Worm (Caenorhabditis elegans) whole organism, L4 larva: ENCODE data around the gene M106.3.

ENCODE experiments used
- F37D6.2 ChIP-seq: sonication (generic microtip); optimal IDR thresholded peaks from 2 replicates; lab custom pipeline; 2016; ENCODE audit warnings: mild to moderate bottlenecking, missing genetic modification characterization, missing compliant biosample characterization
- F49E8.2 ChIP-seq: sonication (generic microtip); optimal IDR thresholded peaks from 2 replicates; lab custom pipeline; 2016; ENCODE audit warnings: missing compliant biosample characterization, mild to moderate bottlenecking, missing genetic modification characterization, borderline replicate concordance
- Y105C5A.15 ChIP-seq: fragments of 200-800 bp; sonication (Bioruptor generic); IDR thresholded peaks from 2 replicates; pipeline ENCODE4 v1.3.6; 2022; ENCODE audit warnings: missing genetic modification characterization, missing compliant biosample characterization
- Y5F2A.4 ChIP-seq: fragments of 200-800 bp; sonication (Bioruptor generic); optimal IDR thresholded peaks from 2 replicates; lab custom pipeline; 2018; ENCODE audit warnings: mild to moderate bottlenecking, missing genetic modification characterization, missing compliant biosample characterization
- ZK337.2 ChIP-seq: fragments of 200-800 bp; sonication (Bioruptor generic); IDR thresholded peaks from 2 replicates; pipeline ENCODE4 v1.3.6; 2022; ENCODE audit warnings: missing genetic modification reagents, missing genetic modification characterization, missing compliant biosample characterization
- aly-2 ChIP-seq: sonication (generic microtip); optimal IDR thresholded peaks from 2 replicates; lab custom pipeline; 2018; ENCODE audit warnings: missing biosample characterization, missing genetic modification characterization
- arid-1 ChIP-seq: fragments of 200-800 bp; sonication (Bioruptor generic); conservative IDR thresholded peaks from 2 replicates; pipeline ENCODE4 v1.3.6; 2022; ENCODE audit warnings: missing genetic modification reagents, missing genetic modification characterization, missing compliant biosample characterization
- ceh-44 ChIP-seq: fragments of 200-800 bp; sonication (Bioruptor generic); IDR thresholded peaks from 2 replicates; pipeline ENCODE4 v1.3.6; 2022; ENCODE audit warnings: missing genetic modification reagents, missing genetic modification characterization, missing compliant biosample characterization
- daf-12 ChIP-seq: fragments of 150-350 bp; optimal IDR thresholded peaks from 2 replicates; lab custom pipeline; 2014; ENCODE audit warnings: missing biosample characterization, missing genetic modification reagents, missing genetic modification characterization
- daf-16 ChIP-seq, 3 experiments: sonication (generic microtip); optimal IDR thresholded peaks; 2 replicates each; lab custom pipeline; 2016 to 2017; ENCODE audit warnings: missing genetic modification characterization in 3 of 3, missing genetic modification reagents in 3 of 3, mild to moderate bottlenecking in 2 of 3, missing compliant biosample characterization in 2 of 3, missing biosample characterization in 1 of 3, moderate library complexity in 1 of 3
- dmd-6 ChIP-seq: fragments of 200-800 bp; sonication (Bioruptor generic); IDR thresholded peaks from 2 replicates; pipeline ENCODE4 v1.3.6; 2022; ENCODE audit warnings: missing genetic modification reagents, missing genetic modification characterization, missing compliant biosample characterization
- dve-1 ChIP-seq: sonication (generic microtip); optimal IDR thresholded peaks from 2 replicates; lab custom pipeline; 2017; ENCODE audit warnings: antibody characterized with exemption, mild to moderate bottlenecking, missing genetic modification characterization, missing compliant biosample characterization; ENCODE audit not compliant: insufficient read depth
- egl-43 ChIP-seq: fragments of 200-800 bp; sonication (Bioruptor generic); IDR thresholded peaks from 2 replicates; pipeline ENCODE4 v1.3.6; 2022; ENCODE audit warnings: missing genetic modification reagents, missing genetic modification characterization, missing compliant biosample characterization
- hlh-11 ChIP-seq: fragments of 200-800 bp; sonication (Bioruptor generic); optimal IDR thresholded peaks from 2 replicates; lab custom pipeline; 2018; ENCODE audit warnings: mild to moderate bottlenecking, missing genetic modification characterization, missing compliant biosample characterization
- hmg-1.1 ChIP-seq: fragments of 200-800 bp; sonication (Bioruptor generic); IDR thresholded peaks from 2 replicates; pipeline ENCODE4 v1.3.6; 2022; ENCODE audit warnings: missing genetic modification reagents, missing genetic modification characterization, missing compliant biosample characterization
- jun-1 ChIP-seq: fragments of 150-350 bp; optimal IDR thresholded peaks from 2 replicates; lab custom pipeline; 2014; ENCODE audit warnings: missing biosample characterization, missing genetic modification reagents, missing genetic modification characterization
- lin-1 ChIP-seq: fragments of 200-800 bp; sonication (Bioruptor generic); IDR thresholded peaks from 2 replicates; pipeline ENCODE4 v1.3.6; 2022; ENCODE audit warnings: missing genetic modification reagents, missing genetic modification characterization, missing compliant biosample characterization
- lin-13 ChIP-seq: fragments of 150-350 bp; optimal IDR thresholded peaks from 2 replicates; lab custom pipeline; 2014; ENCODE audit warnings: missing biosample characterization, missing genetic modification reagents, missing genetic modification characterization
- lin-15B ChIP-seq: fragments of 150-350 bp; sonication (generic microtip); optimal IDR thresholded peaks from 3 replicates; lab custom pipeline; 2014; ENCODE audit warnings: missing biosample characterization, missing genetic modification characterization
- lin-29 ChIP-seq: fragments of 200-800 bp; sonication (Bioruptor generic); IDR thresholded peaks from 2 replicates; pipeline ENCODE4 v1.3.6; 2022; ENCODE audit warnings: missing genetic modification reagents, missing genetic modification characterization, missing compliant biosample characterization
- lsy-2 ChIP-seq, 2 experiments: fragments of 150-350 bp in 1 of 2; sonication (generic microtip) in 1 of 2; optimal IDR thresholded peaks; 2 replicates each; lab custom pipeline; 2014 to 2017; ENCODE audit warnings: missing biosample characterization in 2 of 2, missing genetic modification characterization in 2 of 2
- madf-9 ChIP-seq: fragments of 200-800 bp; sonication (Bioruptor generic); conservative IDR thresholded peaks from 2 replicates; pipeline ENCODE4 v1.3.6; 2022; ENCODE audit warnings: missing genetic modification reagents, missing genetic modification characterization, missing compliant biosample characterization
- mdl-1 ChIP-seq, 2 experiments: fragments of 150-350 bp in 1 of 2; sonication (generic microtip) in 1 of 2; optimal IDR thresholded peaks; 2 replicates each; lab custom pipeline; 2014 to 2017; ENCODE audit warnings: missing biosample characterization in 2 of 2, missing genetic modification characterization in 2 of 2
- mes-2 ChIP-seq: sonication (generic microtip); optimal IDR thresholded peaks from 2 replicates; lab custom pipeline; 2016; ENCODE audit warnings: missing genotype, mild to moderate bottlenecking, missing genetic modification characterization, missing compliant biosample characterization; ENCODE audit not compliant: poor library complexity, severe bottlenecking
- mxl-3 ChIP-seq: fragments of 200-800 bp; sonication (Bioruptor generic); optimal IDR thresholded peaks from 2 replicates; lab custom pipeline; 2018; ENCODE audit warnings: mild to moderate bottlenecking, missing genetic modification characterization, missing compliant biosample characterization
- nhr-28 ChIP-seq: fragments of 150-350 bp; optimal IDR thresholded peaks from 2 replicates; lab custom pipeline; 2014; ENCODE audit warnings: missing biosample characterization, missing genetic modification characterization
- nhr-42 ChIP-seq: fragments of 200-800 bp; sonication (Bioruptor generic); IDR thresholded peaks from 2 replicates; pipeline ENCODE4 v1.3.6; 2022; ENCODE audit warnings: missing genetic modification characterization, missing compliant biosample characterization
- nhr-48 ChIP-seq: sonication (generic microtip); optimal IDR thresholded peaks from 2 replicates; lab custom pipeline; 2016; ENCODE audit warnings: mild to moderate bottlenecking, missing genetic modification characterization, missing compliant biosample characterization
- nhr-6 ChIP-seq: fragments of 150-350 bp; optimal IDR thresholded peaks from 2 replicates; lab custom pipeline; 2014; ENCODE audit warnings: missing biosample characterization, missing genetic modification characterization
- nhr-77 ChIP-seq: fragments of 150-350 bp; optimal IDR thresholded peaks from 2 replicates; lab custom pipeline; 2014; ENCODE audit warnings: missing biosample characterization, missing genetic modification characterization
- pha-4 ChIP-seq, 2 experiments: fragments of 150-350 bp in 1 of 2; fragments of 200-800 bp in 1 of 2; sonication (Bioruptor generic) in 1 of 2; IDR thresholded peaks in 1 of 2; optimal IDR thresholded peaks in 1 of 2; 2 replicates each; pipeline versions ENCODE4 v1.3.6 to Lab custom; 2014 to 2022; ENCODE audit warnings: missing genetic modification characterization in 2 of 2, missing genetic modification reagents in 2 of 2, missing biosample characterization in 1 of 2, missing compliant biosample characterization in 1 of 2
- php-3 ChIP-seq: fragments of 200-800 bp; sonication (Bioruptor generic); IDR thresholded peaks from 2 replicates; pipeline ENCODE4 v1.3.6; 2022; ENCODE audit warnings: missing genetic modification reagents, missing genetic modification characterization, missing compliant biosample characterization
- sdz-12 ChIP-seq: fragments of 200-800 bp; sonication (Bioruptor generic); optimal IDR thresholded peaks from 2 replicates; lab custom pipeline; 2018; ENCODE audit warnings: mild to moderate bottlenecking, missing genetic modification characterization, missing compliant biosample characterization
- spr-1 ChIP-seq: sonication (generic microtip); optimal IDR thresholded peaks from 2 replicates; lab custom pipeline; 2016; ENCODE audit warnings: mild to moderate bottlenecking, missing genetic modification characterization, missing compliant biosample characterization
- spr-3 ChIP-seq: fragments of 200-800 bp; sonication (Bioruptor generic); optimal IDR thresholded peaks from 2 replicates; lab custom pipeline; 2018; ENCODE audit warnings: mild to moderate bottlenecking, missing genetic modification characterization, missing compliant biosample characterization
- unc-130 ChIP-seq: sonication (generic microtip); optimal IDR thresholded peaks from 2 replicates; lab custom pipeline; 2016; ENCODE audit warnings: missing genetic modification reagents, missing genetic modification characterization, missing compliant biosample characterization
- unc-39 ChIP-seq: sonication (generic microtip); optimal IDR thresholded peaks from 2 replicates; lab custom pipeline; 2017; ENCODE audit warnings: missing biosample characterization, missing genetic modification characterization
- unc-62 ChIP-seq, 3 experiments: fragments of 150-350 bp in 1 of 3; sonication (generic microtip); optimal IDR thresholded peaks in 2 of 3; peaks in 1 of 3; 1 replicate in 1 of 3; 2 replicates in 2 of 3; lab custom pipeline; 2014 to 2017; ENCODE audit warnings: missing biosample characterization in 3 of 3, missing genetic modification characterization in 3 of 3, missing genetic modification reagents in 3 of 3, missing genotype in 1 of 3
- vab-7 ChIP-seq: fragments of 200-800 bp; sonication (Bioruptor generic); IDR thresholded peaks from 2 replicates; pipeline ENCODE4 v1.3.6; 2022; ENCODE audit warnings: missing genetic modification reagents, missing genetic modification characterization, missing compliant biosample characterization
- zag-1 ChIP-seq: fragments of 150-350 bp; optimal IDR thresholded peaks from 2 replicates; lab custom pipeline; 2014; ENCODE audit warnings: missing biosample characterization, missing genetic modification characterization

The M106.3 gene

DNA sequence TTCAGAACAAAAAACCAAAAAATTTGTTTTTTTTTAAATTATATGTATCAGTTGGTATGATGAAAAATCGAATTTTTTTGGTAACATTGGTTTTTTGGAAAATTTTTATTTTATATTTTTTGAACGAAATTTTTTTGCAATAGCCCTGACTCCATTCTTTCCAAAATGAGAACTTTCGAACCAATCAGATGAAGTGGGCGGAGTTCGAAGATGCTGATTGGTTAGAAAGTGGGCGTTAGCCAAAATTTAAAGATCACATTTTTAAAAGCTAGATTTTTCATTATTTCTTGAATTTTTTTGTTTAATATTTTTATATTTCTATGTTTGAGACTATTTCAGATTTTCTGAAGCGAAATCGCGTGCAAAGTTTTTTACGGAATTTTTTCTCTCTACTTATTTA, 596 bp upstream of the M106.3 start:
- no peak for TF ChIP-seq Y105C5A.15 (GFP tag; lab: Robert Waterston, UW)
- TF ChIP-seq unc-62 (GFP tag; optimal IDR thresholded peaks at IDR 0.05 in 1 of 2; lab: Kevin White, UChicago) = peak in 1 of 2 experiments; percentile 57
- no peak for TF ChIP-seq unc-62 (tag; optimal IDR thresholded peaks at IDR 0.05; lab: Kevin White, UChicago)

DNA sequence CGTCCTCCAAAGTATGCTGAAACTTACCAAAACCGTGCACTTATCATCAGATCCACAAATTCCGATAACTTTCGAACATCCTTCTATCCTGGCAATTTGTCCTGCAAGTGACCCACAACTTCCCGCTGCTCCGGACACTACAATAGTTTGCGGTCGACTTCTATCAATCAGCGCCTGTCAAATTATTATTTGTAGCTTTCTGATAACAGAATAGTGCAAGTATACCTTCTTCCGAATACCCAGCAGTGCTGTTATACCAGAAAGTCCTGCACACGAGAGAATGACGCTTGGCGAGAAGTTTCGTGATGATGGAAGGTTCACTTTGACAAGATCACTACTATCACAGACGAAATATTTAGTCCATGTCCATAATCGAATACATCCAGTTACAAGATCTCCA, 1.4 kb downstream of the M106.3 start:
- TF ChIP-seq ceh-44 (GFP tag; lab: Robert Waterston, UW) (no peak), hmg-1.1 (GFP tag; lab: Robert Waterston, UW) (no peak), dmd-6 (GFP tag; lab: Robert Waterston, UW) (peak; percentile 61), nhr-28 (peak; percentile 58), hlh-11 (tag; lab: Kevin White, UChicago) (no peak), unc-130 (GFP tag; lab: Kevin White, UChicago) (no peak), daf-16 (GFP tag; optimal IDR thresholded peaks at IDR 0.05; lab: Kevin White, UChicago) (no peak), daf-16 (tag; optimal IDR thresholded peaks at IDR 0.05; lab: Kevin White, UChicago) (no peak), madf-9 (no peak), nhr-6 (tag; lab: Kevin White, UChicago) (no peak), nhr-48 (tag; lab: Kevin White, UChicago) (no peak), nhr-77 (tag; lab: Kevin White, UChicago) (no peak), dve-1 (tag; lab: Kevin White, UChicago) (no peak), nhr-42 (GFP tag; lab: Robert Waterston, UW) (no peak)

DNA sequence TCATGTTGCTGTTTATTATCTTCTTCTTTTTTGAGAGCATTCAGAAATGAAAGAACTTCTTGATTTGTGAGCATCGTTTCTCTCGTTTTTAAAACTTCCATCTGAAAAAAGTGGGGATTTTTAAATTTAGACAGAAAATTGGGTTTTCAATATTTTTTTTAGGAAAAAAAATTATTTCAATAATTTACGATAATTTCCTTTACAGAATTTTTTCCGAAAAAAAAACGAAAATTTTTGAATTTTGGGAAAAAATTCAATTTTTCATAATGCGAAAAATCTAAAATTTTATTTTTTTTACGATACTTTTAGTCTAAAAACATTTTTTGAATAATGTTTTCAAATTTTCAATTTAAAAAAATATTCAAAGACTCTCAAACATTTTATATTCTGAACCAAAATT, 3.6 kb downstream of the M106.3 start, which contains the start of gene M106.7:
Gene M106.7 (minus strand): TSS at position 101 of the 400 bp plus-strand sequence.
- TF ChIP-seq pha-4 (GFP tag; IDR thresholded peaks at IDR 0.05; lab: Robert Waterston, UW) (no peak), pha-4 (tag; optimal IDR thresholded peaks at IDR 0.05; lab: Kevin White, UChicago) (no peak), daf-16 (GFP tag; optimal IDR thresholded peaks at IDR 0.05; lab: Kevin White, UChicago) (no peak), daf-16 (tag; optimal IDR thresholded peaks at IDR 0.05; lab: Kevin White, UChicago) (peak; percentile 1), dve-1 (tag; lab: Kevin White, UChicago) (peak; percentile 10), mes-2 (no peak)

DNA sequence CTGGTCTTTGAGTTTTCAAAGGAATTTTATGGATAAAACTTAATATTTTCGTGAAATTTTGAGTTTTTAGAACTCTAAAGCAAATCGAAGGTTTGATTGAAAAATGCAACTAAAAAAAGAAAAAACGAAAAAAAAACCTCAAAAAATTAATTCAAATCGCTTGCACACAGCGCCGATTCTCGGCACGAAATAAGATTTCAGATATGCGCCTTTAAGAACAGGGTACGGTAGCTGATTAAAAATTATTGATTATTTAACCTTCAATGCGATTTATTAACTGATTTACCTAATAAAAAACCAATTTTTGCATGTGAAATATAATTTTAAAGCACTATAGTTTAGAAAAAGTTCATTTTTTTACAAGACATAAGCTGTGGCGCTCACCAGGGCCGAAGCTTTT, 7.8 kb downstream of the M106.3 start:
- TF ChIP-seq mxl-3 (GFP tag; lab: Kevin White, UChicago) = no peak
- TF ChIP-seq arid-1 (GFP tag; lab: Robert Waterston, UW) = no peak
- TF ChIP-seq lsy-2 (tag; optimal IDR thresholded peaks at IDR 0.05; lab: Kevin White, UChicago) = peak in 1 of 2 experiments; percentile 5
- no peak for TF ChIP-seq spr-1 (tag; lab: Kevin White, UChicago)
- TF ChIP-seq, all 104 proteins: peak for 1

DNA sequence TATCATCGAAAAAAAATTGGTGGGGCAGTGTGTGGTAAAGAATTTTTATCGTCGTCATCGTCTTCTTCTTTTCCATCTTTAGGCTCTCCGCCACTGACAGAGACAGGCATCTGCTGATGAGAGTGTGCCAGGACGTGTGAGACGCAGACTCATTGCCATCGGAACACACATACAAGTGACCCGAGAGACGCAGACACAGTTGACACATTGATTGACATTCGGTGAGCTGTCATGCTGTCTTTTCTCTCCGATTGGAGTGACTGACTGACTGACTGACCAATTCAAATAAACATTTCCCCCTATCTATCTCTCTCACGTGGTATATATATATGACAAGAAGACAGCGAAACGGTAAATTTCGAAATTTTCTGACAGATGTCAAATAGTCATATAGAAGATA, 9.6 kb downstream of the M106.3 start:
- peak; percentile 47 for TF ChIP-seq lin-13 (GFP tag; lab: Kevin White, UChicago)
- TF ChIP-seq php-3 (GFP tag; lab: Robert Waterston, UW) = peak; percentile 75
- no peak for TF ChIP-seq jun-1 (tag; lab: Kevin White, UChicago)
- no peak for TF ChIP-seq aly-2 (tag; lab: Kevin White, UChicago)
- no peak for TF ChIP-seq lin-15B (tag; lab: Kevin White, UChicago)
- TF ChIP-seq Y105C5A.15 (GFP tag; lab: Robert Waterston, UW) = 0 out of 2 replicates have a peak, but pooled peaks have one; percentile 17
- TF ChIP-seq lin-29 (GFP tag; lab: Robert Waterston, UW) = no peak
- TF ChIP-seq Y5F2A.4 (GFP tag; lab: Kevin White, UChicago) = no peak
- no peak for TF ChIP-seq daf-12
- no peak for TF ChIP-seq unc-39 (tag; lab: Kevin White, UChicago)
- peak in 1 of 2 experiments; percentile 57 for TF ChIP-seq mdl-1 (tag; optimal IDR thresholded peaks at IDR 0.05; lab: Kevin White, UChicago)
- TF ChIP-seq F37D6.2 (tag; lab: Kevin White, UChicago) = no peak
- TF ChIP-seq lin-1 = peak; percentile 61
- TF ChIP-seq hlh-11 (tag; lab: Kevin White, UChicago) = peak; percentile 97
- no peak; the same call in 1 of the 2 replicates for TF ChIP-seq egl-43 (GFP tag; lab: Robert Waterston, UW)
- TF ChIP-seq ZK337.2 (GFP tag; lab: Robert Waterston, UW) = no peak
- peak; percentile 17 for TF ChIP-seq spr-1 (tag; lab: Kevin White, UChicago)
- no peak for TF ChIP-seq zag-1 (tag; lab: Kevin White, UChicago)
- no peak for TF ChIP-seq vab-7
- no peak for TF ChIP-seq sdz-12 (GFP tag; lab: Kevin White, UChicago)
- peak in 1 of 2 experiments; percentile 81 for TF ChIP-seq lsy-2 (tag; optimal IDR thresholded peaks at IDR 0.05; lab: Kevin White, UChicago)
- TF ChIP-seq dmd-6 (GFP tag; lab: Robert Waterston, UW) = peak; percentile 97
- TF ChIP-seq spr-3 (GFP tag; lab: Kevin White, UChicago) = no peak
- TF ChIP-seq F49E8.2 (tag; lab: Kevin White, UChicago) = no peak
- TF ChIP-seq nhr-77 (tag; lab: Kevin White, UChicago) = no peak
